Fruit fly (Drosophila melanogaster): Measurements from ENCODE around the gene CG13891.

CG13891 gene

DNA sequence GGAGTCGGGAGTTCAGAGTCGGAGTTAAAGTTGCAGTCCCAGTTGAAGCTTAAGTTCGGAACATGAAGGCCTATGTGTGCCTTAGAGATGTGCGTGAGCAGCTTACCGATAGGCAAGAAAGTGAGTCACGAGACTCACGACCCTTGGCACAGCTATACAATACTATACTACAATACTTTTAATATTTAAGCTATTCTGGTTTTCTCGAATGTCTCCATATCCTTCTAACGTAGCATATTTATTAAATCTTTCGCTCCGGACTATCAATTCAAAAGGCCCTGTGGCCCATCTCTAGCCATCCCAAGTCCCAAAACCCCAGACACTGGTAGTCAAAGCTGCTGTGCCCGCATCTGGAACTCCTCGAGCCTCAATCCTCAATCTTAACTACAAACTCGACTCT is 43.5 kb downstream of the CG13891 start:
- TF ChIP-seq h (GFP tag; optimal IDR thresholded peaks at IDR 0.05) (peak; percentile 48), rgr (GFP tag; optimal IDR thresholded peaks at IDR 0.05) (no peak), Hr83 (GFP tag; optimal IDR thresholded peaks at IDR 0.05; ENCODE audit: poor library complexity, severe bottlenecking) (no peak), Hnf4 (GFP tag; optimal IDR thresholded peaks at IDR 0.05) (no peak), dl (GFP tag; optimal IDR thresholded peaks at IDR 0.05; ENCODE audit: insufficient read depth in 1 of 2, partially characterized antibody in 2 of 2) (no peak), fru (GFP tag; optimal IDR thresholded peaks at IDR 0.05) (peak; percentile 9), sv (GFP tag; optimal IDR thresholded peaks at IDR 0.05) (no peak), psq (GFP tag; optimal IDR thresholded peaks at IDR 0.05) (no peak), OdsH (GFP tag; optimal IDR thresholded peaks at IDR 0.05) (no peak), CrebA (GFP tag; optimal IDR thresholded peaks at IDR 0.05; ENCODE audit: borderline replicate concordance) (no peak), Sp1 (GFP tag; optimal IDR thresholded peaks at IDR 0.05) (no peak), woc (GFP tag; optimal IDR thresholded peaks at IDR 0.05) (no peak), foxo (GFP tag; optimal IDR thresholded peaks at IDR 0.05) (peak in 1 of 2 experiments; percentile 38), tai (GFP tag; optimal IDR thresholded peaks at IDR 0.05) (no peak), HLH106 (tag; optimal IDR thresholded peaks at IDR 0.05) (peak; percentile 23), dmrt93B (GFP tag; optimal IDR thresholded peaks at IDR 0.05) (no peak), CG32264 (GFP tag; optimal IDR thresholded peaks at IDR 0.05) (no peak), GATAd (GFP tag; optimal IDR thresholded peaks at IDR 0.05) (no peak), jim (GFP tag; optimal IDR thresholded peaks at IDR 0.05) (no peak)

dm6 chr3L:388094-388493 is 45.6 kb downstream of the CG13891 start:
- no peak for TF ChIP-seq sv (GFP tag; optimal IDR thresholded peaks at IDR 0.05)
- peak; percentile 43 for TF ChIP-seq HLH106 (tag; optimal IDR thresholded peaks at IDR 0.05)
- no peak for TF ChIP-seq lola (GFP tag; optimal IDR thresholded peaks at IDR 0.05)
- no peak for TF ChIP-seq dsf (GFP tag; optimal IDR thresholded peaks at IDR 0.05; ENCODE audit: borderline replicate concordance)
- TF ChIP-seq Myc (optimal IDR thresholded peaks at IDR 0.05) = no peak
- no peak for TF ChIP-seq Dfd (GFP tag; optimal IDR thresholded peaks at IDR 0.05)
- TF ChIP-seq GATAd (GFP tag; optimal IDR thresholded peaks at IDR 0.05) = no peak
- no peak for TF ChIP-seq CG9705 (GFP tag; optimal IDR thresholded peaks at IDR 0.05)
- peak; percentile 59 for TF ChIP-seq ey (GFP tag; optimal IDR thresholded peaks at IDR 0.05)
- TF ChIP-seq h (GFP tag; optimal IDR thresholded peaks at IDR 0.05) = peak; percentile 52
- TF ChIP-seq sage (GFP tag; optimal IDR thresholded peaks at IDR 0.05) = no peak
- no peak for TF ChIP-seq pan (optimal IDR thresholded peaks at IDR 0.05)
- no peak for TF ChIP-seq N (GFP tag; optimal IDR thresholded peaks at IDR 0.05)
- TF ChIP-seq dmrt93B (GFP tag; optimal IDR thresholded peaks at IDR 0.05) = peak; percentile 20
- TF ChIP-seq brk (GFP tag; optimal IDR thresholded peaks at IDR 0.05) = no peak
- TF ChIP-seq dl (GFP tag; optimal IDR thresholded peaks at IDR 0.05; ENCODE audit: insufficient read depth in 1 of 2, partially characterized antibody in 2 of 2) = no peak
- no peak for TF ChIP-seq Dif (GFP tag; optimal IDR thresholded peaks at IDR 0.05; ENCODE audit: partially characterized antibody)
- TF ChIP-seq fru (GFP tag; optimal IDR thresholded peaks at IDR 0.05) = peak; percentile 71
- TF ChIP-seq Hr83 (GFP tag; optimal IDR thresholded peaks at IDR 0.05; ENCODE audit: poor library complexity, severe bottlenecking) = no peak
- no peak for TF ChIP-seq Jra (GFP tag; optimal IDR thresholded peaks at IDR 0.05)
- TF ChIP-seq psq (GFP tag; optimal IDR thresholded peaks at IDR 0.05) = peak; percentile 43
- TF ChIP-seq Rel (GFP tag; optimal IDR thresholded peaks at IDR 0.05) = no peak
- TF ChIP-seq Rel (tag; optimal IDR thresholded peaks at IDR 0.05) = no peak
- no peak for TF ChIP-seq usp (GFP tag; optimal IDR thresholded peaks at IDR 0.05)
- TF ChIP-seq tai (GFP tag; optimal IDR thresholded peaks at IDR 0.05) = no peak
- no peak for TF ChIP-seq Mio (GFP tag; optimal IDR thresholded peaks at IDR 0.05)
- peak in 1 of 2 experiments; percentile 60 for TF ChIP-seq foxo (GFP tag; optimal IDR thresholded peaks at IDR 0.05)
- peak; percentile 50 for TF ChIP-seq woc (GFP tag; optimal IDR thresholded peaks at IDR 0.05)
- no peak for TF ChIP-seq Hr78 (GFP tag; optimal IDR thresholded peaks at IDR 0.05)
- TF ChIP-seq CG32264 (GFP tag; optimal IDR thresholded peaks at IDR 0.05) = no peak
- TF ChIP-seq Vsx2 (GFP tag; optimal IDR thresholded peaks at IDR 0.05; ENCODE audit: partially characterized antibody) = no peak
- no peak for TF ChIP-seq Abd-B (GFP tag; optimal IDR thresholded peaks at IDR 0.05)
- TF ChIP-seq jim (GFP tag; optimal IDR thresholded peaks at IDR 0.05) = no peak
- TF ChIP-seq br (GFP tag; optimal IDR thresholded peaks at IDR 0.05) = peak; percentile 59
- TF ChIP-seq OdsH (GFP tag; optimal IDR thresholded peaks at IDR 0.05) = peak; percentile 46
- peak; percentile 39 for TF ChIP-seq Sp1 (GFP tag; optimal IDR thresholded peaks at IDR 0.05)
- TF ChIP-seq Hnf4 (GFP tag; optimal IDR thresholded peaks at IDR 0.05) = peak; percentile 23
- TF ChIP-seq rgr (GFP tag; optimal IDR thresholded peaks at IDR 0.05) = peak; percentile 52
- TF ChIP-seq CrebA (GFP tag; optimal IDR thresholded peaks at IDR 0.05; ENCODE audit: borderline replicate concordance) = no peak
